Worm (Caenorhabditis elegans): ENCODE data around the gene gldi-10.

DNA sequence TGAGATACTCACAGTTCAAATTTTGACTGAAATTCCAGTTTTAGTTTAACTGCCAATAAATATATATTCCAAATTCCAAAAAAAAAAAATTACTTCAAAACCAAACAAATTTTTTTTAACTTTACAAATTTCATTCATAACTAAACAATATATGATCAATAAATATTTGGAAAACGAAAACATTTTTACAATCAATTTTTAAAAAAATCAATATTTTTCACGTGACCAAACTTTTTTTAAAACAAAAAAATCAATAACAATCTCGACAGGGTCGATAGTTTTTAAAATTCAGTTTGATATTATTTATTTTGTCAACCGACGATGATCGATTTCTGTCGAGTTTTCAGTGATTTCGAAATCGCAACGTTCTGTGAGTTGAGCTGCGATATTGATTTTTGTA is 51.1 kb downstream of the gldi-10 start, which contains the start of gene F23B2.7:
- no peak for TF ChIP-seq pha-4 (tag; optimal IDR thresholded peaks at IDR 0.05)
- TF ChIP-seq lin-13 (tag; optimal IDR thresholded peaks at IDR 0.05), result no peak
- no peak for TF ChIP-seq unc-39 (tag; optimal IDR thresholded peaks at IDR 0.05)
- TF ChIP-seq nhr-76 (tag; optimal IDR thresholded peaks at IDR 0.05), result no peak
- TF ChIP-seq cnd-1 (tag; optimal IDR thresholded peaks at IDR 0.05), result no peak
- no peak for TF ChIP-seq snpc-4 (tag; optimal IDR thresholded peaks at IDR 0.05)
- TF ChIP-seq lin-32 (GFP tag; optimal IDR thresholded peaks at IDR 0.05), result no peak
- no peak for TF ChIP-seq ceh-39 (tag; optimal IDR thresholded peaks at IDR 0.05)
- no peak for TF ChIP-seq nhr-28 (tag; optimal IDR thresholded peaks at IDR 0.05)
- TF ChIP-seq nhr-12 (tag; optimal IDR thresholded peaks at IDR 0.05), result no peak
- TF ChIP-seq unc-62 (GFP tag; optimal IDR thresholded peaks at IDR 0.05), result no peak
- no peak for TF ChIP-seq nhr-237 (tag; optimal IDR thresholded peaks at IDR 0.05)
- TF ChIP-seq ceh-83 (GFP tag; optimal IDR thresholded peaks at IDR 0.05), result no peak
